Fruit fly (Drosophila melanogaster) whole organism, embryonic: Measurements from ENCODE around the gene Fdx1.

Experiments used
- CG10431 ChIP-seq: fragments of 200-800 bp; sonication (Bioruptor generic); optimal IDR thresholded peaks from 3 replicates; lab custom pipeline; 2018; ENCODE audit warnings: missing biosample characterization, mild to moderate bottlenecking, missing genetic modification characterization
- CG11560 ChIP-seq: fragments of 200-800 bp; sonication (Bioruptor generic); IDR thresholded peaks from 3 replicates; pipeline ENCODE4 v1.3.6; 2022; ENCODE audit warnings: missing biosample characterization, missing genetic modification characterization
- CG1233 ChIP-seq: fragments of 200-800 bp; sonication (Bioruptor generic); optimal IDR thresholded peaks from 4 replicates; lab custom pipeline; 2018; ENCODE audit warnings: missing biosample characterization, mild to moderate bottlenecking, missing genetic modification characterization
- CG15479 ChIP-seq: fragments of 200-800 bp; sonication (Bioruptor generic); optimal IDR thresholded peaks from 3 replicates; lab custom pipeline; 2019; ENCODE audit warnings: missing biosample characterization, mild to moderate bottlenecking, missing genetic modification characterization, moderate library complexity
- CG17361 ChIP-seq: fragments of 200-800 bp; sonication (Bioruptor generic); IDR thresholded peaks from 3 replicates; pipeline ENCODE4 v1.3.6; 2022; ENCODE audit warnings: missing biosample characterization, missing genetic modification characterization
- CG18262 ChIP-seq: fragments of 200-800 bp; optimal IDR thresholded peaks from 3 replicates; lab custom pipeline; 2019; ENCODE audit warnings: missing biosample characterization, mild to moderate bottlenecking, missing genetic modification characterization, moderate library complexity
- CG2129 ChIP-seq: fragments of 200-800 bp; sonication (Bioruptor generic); IDR thresholded peaks from 2 replicates; pipeline ENCODE4 v1.3.6; 2022; ENCODE audit warnings: missing biosample characterization, missing genetic modification characterization; ENCODE audit not compliant: partially characterized antibody
- CG30403 ChIP-seq: fragments of 200-800 bp; sonication (Bioruptor generic); optimal IDR thresholded peaks from 3 replicates; lab custom pipeline; 2016; ENCODE audit warnings: missing biosample characterization, missing genetic modification characterization
- CG31388 ChIP-seq: fragments of 200-800 bp; sonication (Bioruptor generic); optimal IDR thresholded peaks from 2 replicates; lab custom pipeline; 2016; ENCODE audit warnings: missing biosample characterization, missing genetic modification characterization
- CG32772 ChIP-seq: fragments of 200-800 bp; sonication (Bioruptor generic); IDR thresholded peaks from 2 replicates; pipeline ENCODE4 v1.3.6; 2022; ENCODE audit warnings: missing biosample characterization, missing genetic modification characterization
- CG33213 ChIP-seq: fragments of 200-800 bp; sonication (Bioruptor generic); optimal IDR thresholded peaks from 3 replicates; lab custom pipeline; 2016; ENCODE audit warnings: missing biosample characterization, missing genetic modification characterization
- CG34376 ChIP-seq: fragments of 200-800 bp; sonication (Bioruptor generic); optimal IDR thresholded peaks from 2 replicates; lab custom pipeline; 2018; ENCODE audit warnings: missing biosample characterization, mild to moderate bottlenecking, missing genetic modification characterization
- CG4707 ChIP-seq: fragments of 200-800 bp; sonication (Bioruptor generic); optimal IDR thresholded peaks from 2 replicates; lab custom pipeline; 2018; ENCODE audit warnings: missing biosample characterization, mild to moderate bottlenecking, missing genetic modification characterization, moderate library complexity
- CG4820 ChIP-seq: fragments of 200-800 bp; sonication (Bioruptor generic); optimal IDR thresholded peaks from 3 replicates; lab custom pipeline; 2016; ENCODE audit warnings: missing biosample characterization, missing genetic modification characterization
- CG5180 ChIP-seq: fragments of 200-800 bp; sonication (Bioruptor generic); optimal IDR thresholded peaks from 3 replicates; lab custom pipeline; 2017; ENCODE audit warnings: missing biosample characterization, missing genetic modification characterization, mild to moderate bottlenecking, moderate library complexity, missing genetic modification reagents
- CG6813 ChIP-seq: fragments of 200-800 bp; sonication (Bioruptor generic); optimal IDR thresholded peaks from 2 replicates; lab custom pipeline; 2017; ENCODE audit warnings: missing biosample characterization, missing genetic modification characterization, mild to moderate bottlenecking, moderate library complexity, missing genetic modification reagents
- CG7372 ChIP-seq: fragments of 200-800 bp; sonication (Bioruptor generic); IDR thresholded peaks from 2 replicates; pipeline ENCODE4 v1.3.6; 2022; ENCODE audit warnings: missing biosample characterization, missing genetic modification characterization
- CG8281 ChIP-seq: fragments of 200-800 bp; sonication (Bioruptor generic); optimal IDR thresholded peaks from 2 replicates; lab custom pipeline; 2018; ENCODE audit warnings: missing biosample characterization, mild to moderate bottlenecking, missing genetic modification characterization, moderate library complexity
- CG9609 ChIP-seq: fragments of 200-800 bp; sonication (Bioruptor generic); optimal IDR thresholded peaks from 3 replicates; lab custom pipeline; 2016; ENCODE audit warnings: missing biosample characterization, missing genetic modification characterization
- CG9797 ChIP-seq: fragments of 200-800 bp; sonication (Bioruptor generic); optimal IDR thresholded peaks from 3 replicates; lab custom pipeline; 2018; ENCODE audit warnings: missing biosample characterization, mild to moderate bottlenecking, missing genetic modification characterization
- Dad ChIP-seq: fragments of 200-800 bp; sonication (Bioruptor generic); optimal IDR thresholded peaks from 3 replicates; lab custom pipeline; 2016; ENCODE audit warnings: missing biosample characterization, missing genetic modification characterization
- Hey ChIP-seq: fragments of 200-800 bp; sonication (Bioruptor generic); optimal IDR thresholded peaks from 3 replicates; lab custom pipeline; 2018; ENCODE audit warnings: missing biosample characterization, mild to moderate bottlenecking, missing genetic modification characterization
- HmgZ ChIP-seq: fragments of 200-800 bp; sonication (Bioruptor generic); optimal IDR thresholded peaks from 2 replicates; lab custom pipeline; 2018; ENCODE audit warnings: missing biosample characterization, mild to moderate bottlenecking, missing genetic modification characterization
- Hr39 ChIP-seq: fragments of >200 bp; optimal IDR thresholded peaks from 2 replicates; lab custom pipeline; 2017
- Hr51 ChIP-seq, 2 experiments: fragments of 200-800 bp; sonication (Bioruptor generic); optimal IDR thresholded peaks; 2 replicates in 1 of 2; 3 replicates in 1 of 2; lab custom pipeline; 2016 to 2018; ENCODE audit warnings: missing biosample characterization in 2 of 2, missing genetic modification characterization in 2 of 2, mild to moderate bottlenecking in 1 of 2, moderate library complexity in 1 of 2
- Hsf ChIP-seq: fragments of 200-800 bp; sonication (Bioruptor generic); optimal IDR thresholded peaks from 3 replicates; lab custom pipeline; 2016; ENCODE audit warnings: missing biosample characterization, missing genetic modification characterization
- Myb ChIP-seq: fragments of 200-800 bp; sonication (Bioruptor generic); optimal IDR thresholded peaks from 2 replicates; lab custom pipeline; 2016; ENCODE audit warnings: missing biosample characterization, missing genetic modification characterization
- Optix ChIP-seq: fragments of 200-800 bp; sonication (Bioruptor generic); IDR thresholded peaks from 3 replicates; pipeline ENCODE4 v1.3.6; 2022; ENCODE audit warnings: missing biosample characterization, missing genetic modification characterization
- Sin3A ChIP-seq: fragments of >200 bp; optimal IDR thresholded peaks from 2 replicates; lab custom pipeline; 2018
- Spps ChIP-seq: fragments of 200-800 bp; sonication (Bioruptor generic); optimal IDR thresholded peaks from 2 replicates; lab custom pipeline; 2018; ENCODE audit warnings: missing biosample characterization, mild to moderate bottlenecking, missing genetic modification characterization
- Usf ChIP-seq: fragments of 200-800 bp; sonication (Bioruptor generic); optimal IDR thresholded peaks from 2 replicates; lab custom pipeline; 2017; ENCODE audit warnings: missing genotype, missing biosample characterization, missing genetic modification characterization
- cad ChIP-seq: fragments of >200 bp; optimal IDR thresholded peaks from 2 replicates; lab custom pipeline; 2017; ENCODE audit warnings: missing biosample characterization, missing genetic modification characterization
- corto ChIP-seq: fragments of 200-800 bp; sonication (Bioruptor generic); optimal IDR thresholded peaks from 2 replicates; lab custom pipeline; 2016; ENCODE audit warnings: missing biosample characterization, mild to moderate bottlenecking, missing genetic modification characterization, moderate library complexity
- disco-r ChIP-seq: fragments of 200-800 bp; sonication (Bioruptor generic); optimal IDR thresholded peaks from 2 replicates; lab custom pipeline; 2016; ENCODE audit warnings: missing biosample characterization, missing genetic modification characterization
- dmrt99B ChIP-seq: fragments of 200-800 bp; sonication (Bioruptor generic); optimal IDR thresholded peaks from 2 replicates; lab custom pipeline; 2018; ENCODE audit warnings: missing biosample characterization, mild to moderate bottlenecking, missing genetic modification characterization, moderate library complexity
- eve ChIP-seq, 2 experiments: fragments of >200 bp; optimal IDR thresholded peaks; 2 replicates each; lab custom pipeline; 2017; ENCODE audit warnings: missing biosample characterization in 2 of 2, missing genetic modification characterization in 2 of 2
- fd3F ChIP-seq: fragments of 200-800 bp; sonication (Bioruptor generic); optimal IDR thresholded peaks from 2 replicates; lab custom pipeline; 2018; ENCODE audit warnings: missing biosample characterization, mild to moderate bottlenecking, missing genetic modification characterization, moderate library complexity
- grn ChIP-seq: fragments of 200-800 bp; sonication (Bioruptor generic); optimal IDR thresholded peaks from 3 replicates; lab custom pipeline; 2017; ENCODE audit warnings: missing biosample characterization, missing genetic modification characterization
- hth ChIP-seq: fragments of >200 bp; optimal IDR thresholded peaks from 2 replicates; lab custom pipeline; 2017; ENCODE audit warnings: inconsistent platforms
- kni ChIP-seq: fragments of 200-800 bp; sonication (Bioruptor generic); optimal IDR thresholded peaks from 3 replicates; lab custom pipeline; 2017; ENCODE audit warnings: mild to moderate bottlenecking, missing biosample characterization, missing genetic modification reagents, missing genetic modification characterization
- odd ChIP-seq: fragments of 200-800 bp; sonication (Bioruptor generic); optimal IDR thresholded peaks from 2 replicates; lab custom pipeline; 2017; ENCODE audit warnings: missing biosample characterization, mild to moderate bottlenecking, missing genetic modification characterization
- pan ChIP-seq, 4 experiments: fragments of >200 bp in 3 of 4; fragments of 200-800 bp in 1 of 4; sonication (Bioruptor generic) in 1 of 4; optimal IDR thresholded peaks in 3 of 4; IDR thresholded peaks in 1 of 4; 2 replicates each; pipeline versions ENCODE4 v1.3.6 to Lab custom; 2017 to 2022; ENCODE audit warnings: missing biosample characterization in 2 of 4, missing genetic modification characterization in 2 of 4, mixed read lengths in 1 of 4
- schlank ChIP-seq: fragments of 200-800 bp; sonication (Bioruptor generic); optimal IDR thresholded peaks from 2 replicates; lab custom pipeline; 2018; ENCODE audit warnings: missing biosample characterization, mild to moderate bottlenecking, missing genetic modification characterization
- sisA ChIP-seq: fragments of 200-800 bp; sonication (Bioruptor generic); IDR thresholded peaks from 2 replicates; pipeline ENCODE4 v1.3.6; 2022; ENCODE audit warnings: missing biosample characterization, missing genetic modification characterization
- sob ChIP-seq: fragments of 200-800 bp; sonication (Bioruptor generic); IDR thresholded peaks from 2 replicates; pipeline ENCODE4 v1.3.6; 2022; ENCODE audit warnings: missing biosample characterization, missing genetic modification characterization
- stc ChIP-seq: fragments of 200-800 bp; sonication (Bioruptor generic); IDR thresholded peaks from 2 replicates; pipeline ENCODE4 v1.3.6; 2022; ENCODE audit warnings: missing biosample characterization, missing genetic modification characterization
- tll ChIP-seq, 2 experiments: fragments of 200-800 bp in 1 of 2; fragments of >200 bp in 1 of 2; sonication (Bioruptor generic) in 1 of 2; optimal IDR thresholded peaks; 2 replicates each; lab custom pipeline; 2017 to 2019; ENCODE audit warnings: missing biosample characterization in 2 of 2, missing genetic modification characterization in 2 of 2, mild to moderate bottlenecking in 1 of 2, moderate library complexity in 1 of 2
- wor ChIP-seq: fragments of 200-800 bp; sonication (Bioruptor generic); IDR thresholded peaks from 2 replicates; pipeline ENCODE4 v1.3.6; 2022; ENCODE audit warnings: missing biosample characterization, missing genetic modification characterization
- yki ChIP-seq: fragments of >200 bp; optimal IDR thresholded peaks from 3 replicates; lab custom pipeline; 2018
- zen2 ChIP-seq: fragments of 200-800 bp; sonication (Bioruptor generic); IDR thresholded peaks from 3 replicates; pipeline ENCODE4 v1.3.6; 2022; ENCODE audit warnings: missing biosample characterization, missing genetic modification characterization; ENCODE audit not compliant: partially characterized antibody

Fdx1 gene

DNA sequence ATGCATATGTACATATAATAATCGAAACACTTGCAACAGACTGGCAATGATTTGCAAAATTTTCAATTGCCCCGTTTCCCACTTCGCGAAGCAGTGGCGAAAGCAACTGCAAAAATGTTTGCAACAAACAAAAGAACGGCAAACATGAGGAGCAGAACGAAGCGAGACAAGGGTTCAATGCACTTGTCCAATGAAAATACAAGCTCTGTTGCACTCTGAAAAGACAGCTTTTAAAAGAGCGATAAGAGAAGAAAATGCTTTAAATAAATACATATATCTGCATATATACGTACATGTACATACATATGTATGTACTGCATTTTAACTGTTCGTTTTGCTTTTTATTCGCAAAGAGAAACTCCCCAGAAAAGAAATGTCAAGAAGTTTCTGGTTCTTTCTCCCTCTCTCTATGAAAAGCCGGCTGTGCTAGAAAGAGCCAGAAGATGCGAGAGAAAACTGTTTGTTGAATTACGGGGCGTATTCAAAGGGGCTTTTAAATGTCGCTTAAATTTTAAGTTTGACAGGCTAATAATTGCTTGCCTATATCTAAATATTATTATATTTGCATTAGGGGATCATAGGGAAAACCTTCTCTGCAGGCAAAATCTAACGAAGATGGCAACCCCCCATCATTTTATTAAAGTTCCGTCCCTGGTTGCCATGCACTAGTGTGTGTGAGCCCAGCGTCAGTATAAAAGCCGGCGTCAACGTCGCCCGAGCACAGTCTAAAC is 12.5 kb upstream of the Fdx1 start, which contains the start of gene Hsp27 (continued):
- peak; percentile 86 for TF ChIP-seq grn (GFP tag; lab: Kevin White, UChicago)
- peak; percentile 97 for TF ChIP-seq wor (GFP tag; lab: Robert Waterston, UW)
- peak; percentile 92 for TF ChIP-seq CG4707 (GFP tag; lab: Kevin White, UChicago)
- no peak for TF ChIP-seq Hr39
- peak; percentile 94 for TF ChIP-seq CG34376
- TF ChIP-seq sisA (GFP tag; lab: Robert Waterston, UW) = peak; percentile 99
- peak; percentile 99 for TF ChIP-seq CG18262
- peak; percentile 96 for TF ChIP-seq CG33213 (GFP tag; lab: Kevin White, UChicago)
- peak; percentile 87 for TF ChIP-seq CG5180 (GFP tag; lab: Kevin White, UChicago)
- TF ChIP-seq CG1233 = peak; percentile 97
- peak; percentile 56 for TF ChIP-seq Hey (tag; lab: Kevin White, UChicago)
- peak; percentile 89 for TF ChIP-seq CG8281 (tag; lab: Kevin White, UChicago)
- peak; percentile 97 for TF ChIP-seq CG7372 (GFP tag; lab: Robert Waterston, UW)
- peak; percentile 94 for TF ChIP-seq fd3F
- no peak for TF ChIP-seq CG2129 (GFP tag; lab: Robert Waterston, UW)
- peak; percentile 96 for TF ChIP-seq CG31388 (GFP tag; lab: Kevin White, UChicago)
- peak; percentile 96 for TF ChIP-seq Dad (GFP tag; lab: Kevin White, UChicago)
- TF ChIP-seq CG4820 (GFP tag; lab: Kevin White, UChicago) = peak; percentile 98
- TF ChIP-seq CG6813 (GFP tag; lab: Kevin White, UChicago) = peak; percentile 97
- peak; percentile 50 for TF ChIP-seq CG9797
- peak; percentile 88 for TF ChIP-seq CG9609 (GFP tag; lab: Kevin White, UChicago)
- TF ChIP-seq Usf (GFP tag; lab: Kevin White, UChicago) = peak; percentile 96
- TF ChIP-seq CG15479 (GFP tag; lab: Kevin White, UChicago) = no peak
- TF ChIP-seq pan (optimal IDR thresholded peaks at IDR 0.05; lab: Kevin White, UChicago) = no peak
- TF ChIP-seq pan (GFP tag; optimal IDR thresholded peaks at IDR 0.05 in 1 of 2, IDR thresholded peaks at IDR 0.05 in 1 of 2) = peak in 1 of 2 experiments; percentile 99
- TF ChIP-seq corto (GFP tag; lab: Kevin White, UChicago) = peak; percentile 100
- TF ChIP-seq stc (GFP tag; lab: Robert Waterston, UW) = peak; percentile 98
- no peak for TF ChIP-seq kni (GFP tag; lab: Kevin White, UChicago)
- peak in 1 of 2 experiments; percentile 50 for TF ChIP-seq tll (GFP tag; optimal IDR thresholded peaks at IDR 0.05; lab: Kevin White, UChicago)
- TF ChIP-seq disco-r (GFP tag; lab: Kevin White, UChicago) = peak; percentile 87
- peak; percentile 99 for TF ChIP-seq dmrt99B (tag; lab: Kevin White, UChicago)
- peak; percentile 95 for TF ChIP-seq odd
- TF ChIP-seq Sin3A (lab: Kevin White, UChicago) = no peak
- TF ChIP-seq eve (GFP tag; optimal IDR thresholded peaks at IDR 0.05; lab: Kevin White, UChicago) = no peak
- peak; percentile 99 for TF ChIP-seq CG30403
- TF ChIP-seq Myb (GFP tag; lab: Kevin White, UChicago) = peak; percentile 76
- peak; percentile 98 for TF ChIP-seq sob
- peak; percentile 97 for TF ChIP-seq Hsf (GFP tag; lab: Kevin White, UChicago)
- TF ChIP-seq yki (lab: Kevin White, UChicago) = no peak
- peak; percentile 99 for TF ChIP-seq Optix (GFP tag; lab: Robert Waterston, UW)
- peak; percentile 97 for TF ChIP-seq HmgZ
- peak; percentile 96 for TF ChIP-seq Spps (tag; lab: Kevin White, UChicago)
- TF ChIP-seq CG17361 (GFP tag; lab: Robert Waterston, UW) = peak; percentile 99
- TF ChIP-seq zen2 (GFP tag; lab: Robert Waterston, UW) = no peak
- peak; percentile 94 for TF ChIP-seq schlank (tag; lab: Kevin White, UChicago)
- TF ChIP-seq CG11560 (tag; lab: Robert Waterston, UW) = peak; percentile 88
- TF ChIP-seq hth (lab: Kevin White, UChicago) = no peak
- no peak for TF ChIP-seq cad (GFP tag; lab: Kevin White, UChicago)
- TF ChIP-seq Hr51 (GFP tag; optimal IDR thresholded peaks at IDR 0.05; lab: Kevin White, UChicago) = peak; percentile 91 to 97
- TF ChIP-seq CG10431 (GFP tag; lab: Kevin White, UChicago) = peak; percentile 93
- TF ChIP-seq CG32772 (GFP tag; lab: Robert Waterston, UW) = peak; percentile 99
